Fruit fly (Drosophila melanogaster): Measurements from ENCODE around the gene CG33509.

DNA sequence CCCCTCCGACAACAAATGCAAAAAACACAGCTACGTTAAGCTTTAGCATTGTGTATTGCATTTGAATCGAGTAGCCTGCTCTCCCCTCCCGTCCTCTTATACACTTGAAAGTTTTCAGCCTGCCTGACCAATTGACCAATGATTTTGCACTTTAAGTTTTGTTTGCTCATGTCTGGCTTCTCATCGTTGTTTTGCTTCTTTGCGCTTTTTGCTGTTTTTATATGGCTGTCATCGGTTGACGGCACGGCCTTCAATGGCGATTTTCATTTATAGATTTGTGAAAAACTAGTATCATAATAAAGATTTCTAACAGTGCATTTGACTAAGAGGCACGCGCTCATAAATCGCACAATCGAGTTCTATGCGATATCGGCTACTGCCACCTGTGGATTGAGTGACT, 20.4 kb downstream of the CG33509 start:
- TF ChIP-seq Hr78 (GFP tag; optimal IDR thresholded peaks at IDR 0.05) (no peak), br (GFP tag; optimal IDR thresholded peaks at IDR 0.05) (no peak), ey (GFP tag; optimal IDR thresholded peaks at IDR 0.05) (no peak), dsf (GFP tag; optimal IDR thresholded peaks at IDR 0.05; ENCODE audit: borderline replicate concordance) (no peak), Rel (GFP tag; optimal IDR thresholded peaks at IDR 0.05) (no peak), Rel (tag; optimal IDR thresholded peaks at IDR 0.05) (no peak), CrebA (GFP tag; optimal IDR thresholded peaks at IDR 0.05; ENCODE audit: borderline replicate concordance) (no peak), OdsH (GFP tag; optimal IDR thresholded peaks at IDR 0.05) (no peak)

Data from whole organism, wandering third instar larva.